Fruit fly (Drosophila melanogaster) whole organism, prepupa: ENCODE measurements around the gene Pvr.

Experiments
- CG16779 ChIP-seq: fragments of 200-800 bp; sonication (Bioruptor generic); optimal IDR thresholded peaks from 3 replicates; lab custom pipeline; 2017; ENCODE audit warnings: missing biosample characterization, mild to moderate bottlenecking, missing genetic modification characterization
- CG31627 ChIP-seq: fragments of 200-800 bp; sonication (Bioruptor generic); optimal IDR thresholded peaks from 3 replicates; lab custom pipeline; 2016; ENCODE audit warnings: missing biosample characterization, missing genetic modification characterization
- CG3919 ChIP-seq: fragments of 200-800 bp; sonication (Bioruptor generic); optimal IDR thresholded peaks from 3 replicates; lab custom pipeline; 2016; ENCODE audit warnings: missing biosample characterization, missing genetic modification characterization
- CG6808 ChIP-seq: fragments of 200-800 bp; sonication (Bioruptor generic); optimal IDR thresholded peaks from 3 replicates; lab custom pipeline; 2017; ENCODE audit warnings: missing biosample characterization, missing genetic modification characterization, mild to moderate bottlenecking, moderate library complexity, missing genetic modification reagents
- Eip93F ChIP-seq: fragments of 200-800 bp; sonication (Bioruptor generic); optimal IDR thresholded peaks from 2 replicates; lab custom pipeline; 2016; ENCODE audit warnings: missing biosample characterization, mild to moderate bottlenecking, missing genetic modification characterization
- Gug ChIP-seq: fragments of 200-800 bp; sonication (Bioruptor generic); IDR thresholded peaks from 2 replicates; pipeline ENCODE4 v1.3.6; 2022; ENCODE audit warnings: missing biosample characterization, missing genetic modification characterization
- Hr38 ChIP-seq: sonication (Bioruptor generic); optimal IDR thresholded peaks from 2 replicates; lab custom pipeline; 2016; ENCODE audit warnings: missing biosample characterization, missing genetic modification characterization
- OdsH ChIP-seq: fragments of 200-800 bp; sonication (Bioruptor generic); optimal IDR thresholded peaks from 3 replicates; lab custom pipeline; 2016; ENCODE audit warnings: missing biosample characterization, missing genetic modification characterization
- Sox15 ChIP-seq: fragments of 200-800 bp; sonication (Bioruptor generic); optimal IDR thresholded peaks from 3 replicates; lab custom pipeline; 2016; ENCODE audit warnings: missing biosample characterization, missing genetic modification characterization
- cyc ChIP-seq: fragments of 200-800 bp; sonication (Bioruptor generic); optimal IDR thresholded peaks from 3 replicates; lab custom pipeline; 2016; ENCODE audit warnings: missing biosample characterization, missing genetic modification characterization
- dac ChIP-seq: fragments of 200-800 bp; sonication (Bioruptor generic); optimal IDR thresholded peaks from 2 replicates; lab custom pipeline; 2017; ENCODE audit warnings: missing biosample characterization, mild to moderate bottlenecking, missing genetic modification characterization
- eg ChIP-seq: fragments of 200-800 bp; sonication (Bioruptor generic); IDR thresholded peaks from 3 replicates; pipeline ENCODE4 v1.3.6; 2022; ENCODE audit warnings: missing biosample characterization, missing genetic modification characterization
- topi ChIP-seq: fragments of 200-800 bp; sonication (Bioruptor generic); optimal IDR thresholded peaks from 3 replicates; lab custom pipeline; 2016; ENCODE audit warnings: missing biosample characterization, missing genetic modification characterization
- vri ChIP-seq: fragments of 200-800 bp; sonication (Bioruptor generic); optimal IDR thresholded peaks from 3 replicates; lab custom pipeline; 2016; ENCODE audit warnings: missing biosample characterization, mild to moderate bottlenecking, missing genetic modification characterization

dm6 chr2L:8279400-8280065 is 39.9 kb upstream of the Pvr start:
- TF ChIP-seq dac (GFP tag; lab: Kevin White, UChicago) (peak; percentile 40), Sox15 (GFP tag; lab: Kevin White, UChicago) (peak; percentile 76), topi (GFP tag; lab: Kevin White, UChicago) (peak; percentile 96), Eip93F (GFP tag; lab: Kevin White, UChicago) (peak; percentile 95), CG16779 (tag; lab: Kevin White, UChicago) (peak; percentile 74), CG31627 (GFP tag; lab: Kevin White, UChicago) (peak; percentile 95), CG6808 (GFP tag; lab: Kevin White, UChicago) (peak; percentile 88), OdsH (GFP tag; lab: Kevin White, UChicago) (peak; percentile 90), Gug (peak; percentile 75), vri (GFP tag; lab: Kevin White, UChicago) (peak; percentile 97), eg (GFP tag; lab: Robert Waterston, UW) (peak; percentile 72), Hr38 (GFP tag; lab: Kevin White, UChicago) (no peak), CG3919 (GFP tag; lab: Kevin White, UChicago) (peak; percentile 93), cyc (GFP tag; lab: Kevin White, UChicago) (peak; percentile 95)
